Fruit fly (Drosophila melanogaster): ENCODE data around the gene CG15269.

DNA sequence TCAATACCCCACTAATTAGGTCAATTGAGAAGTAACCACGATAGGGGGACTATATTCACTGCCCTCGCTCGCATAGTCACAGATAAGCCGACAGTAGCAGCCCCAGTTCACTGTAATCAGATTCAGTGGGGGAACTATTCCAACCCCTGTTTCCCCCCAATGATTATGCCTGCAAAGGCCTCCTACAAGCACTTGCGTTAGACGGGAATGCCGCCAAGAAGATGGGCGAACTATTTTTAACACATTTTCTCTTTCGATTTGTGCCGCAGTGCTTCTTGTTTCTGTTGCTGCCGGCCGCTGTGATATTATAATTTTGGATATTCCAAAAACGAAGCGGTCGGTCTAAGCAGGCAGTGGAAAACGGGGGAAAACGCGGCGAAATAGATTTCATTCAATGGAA lies 43.5 kb upstream of the CG15269 start:
- TF ChIP-seq CG32121 (GFP tag; IDR thresholded peaks at IDR 0.05) (no peak), CG4496 (GFP tag; IDR thresholded peaks at IDR 0.05) (no peak), Snoo (tag; optimal IDR thresholded peaks at IDR 0.05) (no peak), Ets98B (GFP tag; IDR thresholded peaks at IDR 0.05) (no peak), EcR (GFP tag; optimal IDR thresholded peaks at IDR 0.05) (no peak), Pif1A (GFP tag; optimal IDR thresholded peaks at IDR 0.05) (no peak), CG10348 (GFP tag; IDR thresholded peaks at IDR 0.05) (no peak), CG12605 (GFP tag; IDR thresholded peaks at IDR 0.05) (no peak), CG14655 (GFP tag; optimal IDR thresholded peaks at IDR 0.05) (no peak), CG17806 (tag; optimal IDR thresholded peaks at IDR 0.05) (no peak), CG8159 (tag; optimal IDR thresholded peaks at IDR 0.05) (no peak), CG9948 (tag; optimal IDR thresholded peaks at IDR 0.05) (no peak), CG15710 (tag; optimal IDR thresholded peaks at IDR 0.05) (no peak)
